Worm (Caenorhabditis elegans) whole organism, young adult: ENCODE results near the gene grd-13.

Source experiments
- F22D6.2 ChIP-seq: sonication (generic microtip); optimal IDR thresholded peaks from 2 replicates; lab custom pipeline; 2016; ENCODE audit warnings: mild to moderate bottlenecking, missing genetic modification characterization, missing compliant biosample characterization
- F39B2.1 ChIP-seq: fragments of 200-800 bp; sonication (Bioruptor generic); IDR thresholded peaks from 2 replicates; pipeline ENCODE4 v1.3.6; 2022; ENCODE audit warnings: missing genetic modification reagents, missing genetic modification characterization, missing compliant biosample characterization
- aptf-3 ChIP-seq: fragments of 200-800 bp; sonication (Bioruptor generic); IDR thresholded peaks from 2 replicates; pipeline ENCODE4 v1.3.6; 2022; ENCODE audit warnings: missing genetic modification characterization, missing compliant biosample characterization
- him-1 ChIP-seq: sonication (generic microtip); optimal IDR thresholded peaks from 2 replicates; lab custom pipeline; 2016; ENCODE audit warnings: missing genotype, missing genetic modification reagents, missing genetic modification characterization, missing compliant biosample characterization
- lin-54 ChIP-seq: fragments of 200-800 bp; sonication (Bioruptor generic); optimal IDR thresholded peaks from 2 replicates; lab custom pipeline; 2018; ENCODE audit warnings: mild to moderate bottlenecking, missing genetic modification characterization, missing compliant biosample characterization
- madf-3 ChIP-seq: fragments of 200-800 bp; sonication (Bioruptor generic); IDR thresholded peaks from 2 replicates; pipeline ENCODE4 v1.3.6; 2022; ENCODE audit warnings: missing genetic modification reagents, missing genetic modification characterization, missing compliant biosample characterization
- nfyb-1 ChIP-seq: fragments of 200-800 bp; sonication (Bioruptor generic); IDR thresholded peaks from 2 replicates; pipeline ENCODE4 v1.3.6; 2022; ENCODE audit warnings: missing genetic modification reagents, missing genetic modification characterization, missing compliant biosample characterization
- nhr-90 ChIP-seq: sonication (generic microtip); optimal IDR thresholded peaks from 2 replicates; lab custom pipeline; 2016; ENCODE audit warnings: missing genotype, mild to moderate bottlenecking, missing genetic modification characterization, missing compliant biosample characterization
- sea-2 ChIP-seq: fragments of 200-800 bp; sonication (Bioruptor generic); IDR thresholded peaks from 2 replicates; pipeline ENCODE4 v1.3.6; 2022; ENCODE audit warnings: missing genetic modification characterization, missing compliant biosample characterization
- tbp1 ChIP-seq: fragments of 200-800 bp; sonication (Bioruptor generic); optimal IDR thresholded peaks from 2 replicates; lab custom pipeline; 2018; ENCODE audit warnings: mild to moderate bottlenecking, missing genetic modification characterization, missing compliant biosample characterization
- unc-62 ChIP-seq: fragments of 150-350 bp; optimal IDR thresholded peaks from 2 replicates; lab custom pipeline; 2014; ENCODE audit warnings: missing biosample characterization, missing genetic modification reagents, missing genetic modification characterization
- zim-3 ChIP-seq: sonication (generic microtip); optimal IDR thresholded peaks from 2 replicates; lab custom pipeline; 2017; ENCODE audit warnings: mild to moderate bottlenecking, missing genetic modification characterization, moderate library complexity, missing compliant biosample characterization
- ztf-6 ChIP-seq: fragments of 200-800 bp; sonication (Bioruptor generic); IDR thresholded peaks from 2 replicates; pipeline ENCODE4 v1.3.6; 2022; ENCODE audit warnings: missing genetic modification reagents, missing genetic modification characterization, missing compliant biosample characterization

ce11 chrIV:3467128-3467527 is 29.0 kb downstream of the grd-13 start, which contains the start of gene F58E2.3:
- TF ChIP-seq him-1 (tag; lab: Kevin White, UChicago) (no peak), unc-62 (GFP tag; lab: Kevin White, UChicago) (no peak), lin-54 (GFP tag; lab: Kevin White, UChicago) (no peak), ztf-6 (GFP tag; lab: Robert Waterston, UW) (no peak), zim-3 (tag; lab: Kevin White, UChicago) (no peak), aptf-3 (no peak), nhr-90 (no peak), madf-3 (GFP tag; lab: Robert Waterston, UW) (no peak), nfyb-1 (GFP tag; lab: Robert Waterston, UW) (no peak), F22D6.2 (tag; lab: Kevin White, UChicago) (no peak), F39B2.1 (GFP tag; lab: Robert Waterston, UW) (no peak), sea-2 (no peak), tbp1 (no peak)
